Fruit fly (Drosophila melanogaster) S2 (cell line): ENCODE measurements around the gene CG33090.

Source experiments
- CG8478 ChIP-seq: fragments of >200 bp; optimal IDR thresholded peaks from 2 replicates; lab custom pipeline; 2018
- CTCF ChIP-seq, 2 experiments: fragments of >200 bp; optimal IDR thresholded peaks; 2 replicates each; lab custom pipeline; 2018

Gene CG33090

dm6 chr2L:14395065-14395439 is 61.1 kb downstream of the CG33090 start:
- no peak for TF ChIP-seq CG8478 (lab: Kevin White, UChicago)
- no peak for TF ChIP-seq CTCF (optimal IDR thresholded peaks at IDR 0.05; lab: Kevin White, UChicago)
